Worm (Caenorhabditis elegans) whole organism, young adult: ENCODE measurements around the gene E02C12.12.

Experiments
- B0261.1 ChIP-seq: sonication (generic microtip); optimal IDR thresholded peaks from 2 replicates; lab custom pipeline; 2016; ENCODE audit warnings: mild to moderate bottlenecking, missing genetic modification characterization, moderate library complexity, missing compliant biosample characterization
- F22D6.2 ChIP-seq: sonication (generic microtip); optimal IDR thresholded peaks from 2 replicates; lab custom pipeline; 2016; ENCODE audit warnings: mild to moderate bottlenecking, missing genetic modification characterization, missing compliant biosample characterization
- F23B12.7 ChIP-seq: sonication (generic microtip); optimal IDR thresholded peaks from 2 replicates; lab custom pipeline; 2017; ENCODE audit warnings: missing genetic modification characterization, mild to moderate bottlenecking, missing compliant biosample characterization, antibody characterized with exemption, moderate library complexity; ENCODE audit not compliant: insufficient read depth
- F37B4.10 ChIP-seq: fragments of 200-800 bp; sonication (Bioruptor generic); IDR thresholded peaks from 2 replicates; pipeline ENCODE4 v1.3.6; 2022; ENCODE audit warnings: missing genetic modification characterization, missing compliant biosample characterization
- F52B5.7 ChIP-seq: sonication (generic microtip); optimal IDR thresholded peaks from 2 replicates; lab custom pipeline; 2016; ENCODE audit warnings: mild to moderate bottlenecking, missing genetic modification characterization, missing compliant biosample characterization
- K11D2.4 ChIP-seq: fragments of 200-800 bp; sonication (Bioruptor generic); IDR thresholded peaks from 2 replicates; pipeline ENCODE4 v1.3.6; 2022; ENCODE audit warnings: missing genetic modification reagents, missing genetic modification characterization, missing compliant biosample characterization
- T07F8.4 ChIP-seq: sonication (generic microtip); optimal IDR thresholded peaks from 2 replicates; lab custom pipeline; 2016; ENCODE audit warnings: mild to moderate bottlenecking, missing genetic modification characterization, moderate library complexity, missing compliant biosample characterization
- ZK185.1 ChIP-seq: sonication (generic microtip); optimal IDR thresholded peaks from 2 replicates; lab custom pipeline; 2016; ENCODE audit warnings: mild to moderate bottlenecking, missing genetic modification characterization, missing compliant biosample characterization; ENCODE audit not compliant: poor library complexity, severe bottlenecking
- akir-1 ChIP-seq: fragments of 200-800 bp; sonication (Bioruptor generic); optimal IDR thresholded peaks from 2 replicates; lab custom pipeline; 2018; ENCODE audit warnings: mild to moderate bottlenecking, missing genetic modification characterization, moderate library complexity, missing compliant biosample characterization
- aptf-3 ChIP-seq: fragments of 200-800 bp; sonication (Bioruptor generic); IDR thresholded peaks from 2 replicates; pipeline ENCODE4 v1.3.6; 2022; ENCODE audit warnings: missing genetic modification characterization, missing compliant biosample characterization
- athp-1 ChIP-seq: sonication (generic microtip); optimal IDR thresholded peaks from 2 replicates; lab custom pipeline; 2017; ENCODE audit warnings: mild to moderate bottlenecking, missing genetic modification characterization, missing compliant biosample characterization
- cebp-2 ChIP-seq: fragments of 200-800 bp; sonication (Bioruptor generic); IDR thresholded peaks from 2 replicates; pipeline ENCODE4 v1.3.6; 2022; ENCODE audit warnings: missing genetic modification characterization, missing compliant biosample characterization
- ceh-100 ChIP-seq: fragments of 200-800 bp; sonication (Bioruptor generic); IDR thresholded peaks from 2 replicates; pipeline ENCODE4 v1.3.6; 2022; ENCODE audit warnings: missing genetic modification reagents, missing genetic modification characterization, missing compliant biosample characterization
- ceh-27 ChIP-seq: fragments of 200-800 bp; sonication (Bioruptor generic); optimal IDR thresholded peaks from 2 replicates; lab custom pipeline; 2018; ENCODE audit warnings: mild to moderate bottlenecking, missing genetic modification characterization, moderate library complexity, missing compliant biosample characterization
- ceh-79 ChIP-seq: sonication (generic microtip); optimal IDR thresholded peaks from 2 replicates; lab custom pipeline; 2017; ENCODE audit warnings: mild to moderate bottlenecking, missing genetic modification characterization, missing compliant biosample characterization
- chd-7 ChIP-seq: sonication (generic microtip); optimal IDR thresholded peaks from 2 replicates; lab custom pipeline; 2016; ENCODE audit warnings: mild to moderate bottlenecking, missing genetic modification characterization, moderate library complexity, missing compliant biosample characterization
- dox-1 ChIP-seq: fragments of 200-800 bp; sonication (Bioruptor generic); IDR thresholded peaks from 2 replicates; pipeline ENCODE4 v1.3.6; 2022; ENCODE audit warnings: missing genetic modification reagents, missing genetic modification characterization, missing compliant biosample characterization
- egl-18 ChIP-seq: fragments of 200-800 bp; sonication (Bioruptor generic); IDR thresholded peaks from 2 replicates; pipeline ENCODE4 v1.3.6; 2022; ENCODE audit warnings: missing genetic modification reagents, missing genetic modification characterization, missing compliant biosample characterization
- ekl-4 ChIP-seq: fragments of 200-800 bp; sonication (Bioruptor generic); IDR thresholded peaks from 2 replicates; pipeline ENCODE4 v1.3.6; 2022; ENCODE audit warnings: missing genetic modification reagents, missing genetic modification characterization, missing compliant biosample characterization
- ets-4 ChIP-seq: fragments of 200-800 bp; sonication (Bioruptor generic); optimal IDR thresholded peaks from 2 replicates; lab custom pipeline; 2018; ENCODE audit warnings: mild to moderate bottlenecking, missing genetic modification characterization, missing compliant biosample characterization
- gei-17 ChIP-seq: fragments of 200-800 bp; sonication (Bioruptor generic); optimal IDR thresholded peaks from 2 replicates; lab custom pipeline; 2018; ENCODE audit warnings: mild to moderate bottlenecking, missing genetic modification characterization, missing compliant biosample characterization
- him-1 ChIP-seq: sonication (generic microtip); optimal IDR thresholded peaks from 2 replicates; lab custom pipeline; 2016; ENCODE audit warnings: missing genotype, missing genetic modification reagents, missing genetic modification characterization, missing compliant biosample characterization
- let-607 ChIP-seq, 2 experiments: fragments of 200-800 bp in 1 of 2; sonication (Bioruptor generic) in 1 of 2; sonication (generic microtip) in 1 of 2; optimal IDR thresholded peaks; 2 replicates each; lab custom pipeline; 2016 to 2018; ENCODE audit warnings: mild to moderate bottlenecking in 2 of 2, missing compliant biosample characterization in 2 of 2, missing genetic modification characterization in 2 of 2, moderate library complexity in 2 of 2, missing genotype in 1 of 2
- lin-35 ChIP-seq, 3 experiments: fragments of 150-350 bp in 2 of 3; sonication (generic microtip) in 1 of 3; optimal IDR thresholded peaks; 2 replicates each; lab custom pipeline; 2014 to 2018; ENCODE audit warnings: missing biosample characterization in 3 of 3, missing genetic modification characterization in 3 of 3, missing genetic modification reagents in 3 of 3
- lir-1 ChIP-seq: fragments of 200-800 bp; sonication (Bioruptor generic); conservative IDR thresholded peaks from 2 replicates; pipeline ENCODE4 v1.3.6; 2022; ENCODE audit warnings: missing genetic modification reagents, missing genetic modification characterization, missing compliant biosample characterization
- madf-10 ChIP-seq: sonication (generic microtip); optimal IDR thresholded peaks from 2 replicates; lab custom pipeline; 2016; ENCODE audit warnings: mild to moderate bottlenecking, missing genetic modification characterization, missing compliant biosample characterization
- madf-3 ChIP-seq: fragments of 200-800 bp; sonication (Bioruptor generic); IDR thresholded peaks from 2 replicates; pipeline ENCODE4 v1.3.6; 2022; ENCODE audit warnings: missing genetic modification reagents, missing genetic modification characterization, missing compliant biosample characterization
- madf-8 ChIP-seq: fragments of 200-800 bp; sonication (Bioruptor generic); conservative IDR thresholded peaks from 2 replicates; pipeline ENCODE4 v1.3.6; 2022; ENCODE audit warnings: missing genetic modification reagents, missing genetic modification characterization, missing compliant biosample characterization
- mcd-1 ChIP-seq: fragments of 200-800 bp; sonication (Bioruptor generic); IDR thresholded peaks from 2 replicates; pipeline ENCODE4 v1.3.6; 2022; ENCODE audit warnings: missing genetic modification reagents, missing genetic modification characterization, missing compliant biosample characterization
- nfyb-1 ChIP-seq: fragments of 200-800 bp; sonication (Bioruptor generic); IDR thresholded peaks from 2 replicates; pipeline ENCODE4 v1.3.6; 2022; ENCODE audit warnings: missing genetic modification reagents, missing genetic modification characterization, missing compliant biosample characterization
- nhr-27 ChIP-seq: fragments of 200-800 bp; sonication (Bioruptor generic); optimal IDR thresholded peaks from 2 replicates; lab custom pipeline; 2018; ENCODE audit warnings: mild to moderate bottlenecking, missing genetic modification characterization, moderate library complexity, missing compliant biosample characterization
- nhr-80 ChIP-seq: sonication (generic microtip); optimal IDR thresholded peaks from 2 replicates; lab custom pipeline; 2016; ENCODE audit warnings: missing genetic modification characterization, missing compliant biosample characterization
- nhr-90 ChIP-seq: sonication (generic microtip); optimal IDR thresholded peaks from 2 replicates; lab custom pipeline; 2016; ENCODE audit warnings: missing genotype, mild to moderate bottlenecking, missing genetic modification characterization, missing compliant biosample characterization
- pbrm-1 ChIP-seq: fragments of 200-800 bp; sonication (Bioruptor generic); IDR thresholded peaks from 2 replicates; pipeline ENCODE4 v1.3.6; 2022; ENCODE audit warnings: missing genetic modification reagents, missing genetic modification characterization, missing compliant biosample characterization
- repo-1 ChIP-seq: sonication (generic microtip); optimal IDR thresholded peaks from 2 replicates; lab custom pipeline; 2017; ENCODE audit warnings: mild to moderate bottlenecking, missing genetic modification characterization, missing compliant biosample characterization
- rpc-1 ChIP-seq, 2 experiments: fragments of 150-350 bp in 1 of 2; sonication (generic microtip) in 1 of 2; optimal IDR thresholded peaks; 2 replicates each; lab custom pipeline; 2014 to 2018; ENCODE audit warnings: missing biosample characterization in 1 of 2, missing genetic modification characterization in 1 of 2, missing genetic modification reagents in 1 of 2, missing genotype in 1 of 2
- sea-2 ChIP-seq: fragments of 200-800 bp; sonication (Bioruptor generic); IDR thresholded peaks from 2 replicates; pipeline ENCODE4 v1.3.6; 2022; ENCODE audit warnings: missing genetic modification characterization, missing compliant biosample characterization
- ztf-25 ChIP-seq: fragments of 200-800 bp; sonication (Bioruptor generic); IDR thresholded peaks from 2 replicates; pipeline ENCODE4 v1.3.6; 2022; ENCODE audit warnings: missing genetic modification reagents, missing genetic modification characterization, missing compliant biosample characterization
- ztf-26 ChIP-seq: sonication (generic microtip); optimal IDR thresholded peaks from 2 replicates; lab custom pipeline; 2017; ENCODE audit warnings: missing genetic modification characterization, missing compliant biosample characterization
- ztf-28 ChIP-seq: fragments of 200-800 bp; sonication (Bioruptor generic); IDR thresholded peaks from 2 replicates; pipeline ENCODE4 v1.3.6; 2022; ENCODE audit warnings: missing genetic modification reagents, missing genetic modification characterization, missing compliant biosample characterization

E02C12.12 gene

DNA sequence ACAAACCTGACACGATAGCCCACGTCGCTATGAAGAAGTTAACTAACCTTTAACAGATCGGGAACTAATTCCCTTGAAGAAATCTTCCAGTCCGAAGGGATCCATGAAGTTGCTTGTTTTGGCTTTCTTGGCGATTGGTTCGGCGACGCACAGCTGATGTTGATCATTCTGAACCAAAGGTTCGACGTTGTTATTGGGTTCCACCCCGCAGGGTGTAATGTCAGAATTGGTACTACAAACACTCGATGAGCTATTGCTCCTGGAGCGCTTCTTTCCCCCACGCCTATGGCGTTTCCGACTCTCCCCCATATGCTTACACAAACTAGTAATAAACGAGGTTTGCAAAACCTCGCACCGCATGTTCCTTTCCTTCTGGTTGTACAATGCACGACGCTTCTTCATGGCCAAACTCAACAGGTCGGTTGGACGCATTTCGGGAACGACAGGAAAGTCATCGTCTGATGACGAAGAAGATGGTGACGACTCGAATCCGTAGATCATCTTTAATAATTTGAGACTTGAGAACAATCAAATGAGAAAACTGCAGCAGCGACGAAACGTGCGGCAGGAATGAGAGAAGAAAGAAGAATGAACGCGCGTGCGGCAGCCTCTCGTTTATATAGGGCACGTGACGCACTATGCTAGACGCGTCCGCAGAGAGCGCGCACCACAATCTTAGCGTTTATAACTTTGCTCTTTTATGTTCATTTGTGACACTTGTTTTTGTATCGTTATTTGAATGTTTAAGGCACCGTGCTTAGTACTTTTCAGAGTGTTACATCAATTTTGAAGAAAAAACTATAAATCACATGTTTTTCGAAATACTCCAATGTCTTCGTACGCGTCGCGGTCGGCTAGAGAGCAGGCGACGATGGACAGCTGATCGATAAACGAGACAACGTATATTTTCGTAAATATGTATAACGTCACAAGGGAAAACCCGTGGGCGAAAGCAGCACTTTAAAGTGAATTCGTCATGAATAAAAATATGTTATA lies 38.2 kb downstream of the E02C12.12 start, which contains the start of gene tos-1 (continued):
- peak; percentile 53 for TF ChIP-seq ceh-79 (tag; lab: Kevin White, UChicago)
- peak; percentile 89 for TF ChIP-seq ZK185.1 (tag; lab: Kevin White, UChicago)
- TF ChIP-seq nhr-80 (tag; lab: Kevin White, UChicago), result peak; percentile 94
- TF ChIP-seq madf-3 (GFP tag; lab: Robert Waterston, UW), result peak; percentile 100
- peak; percentile 91 for TF ChIP-seq F23B12.7 (tag; lab: Kevin White, UChicago)
- TF ChIP-seq chd-7 (tag; lab: Kevin White, UChicago), result peak; percentile 98
- peak; percentile 29 for TF ChIP-seq ets-4
- peak; percentile 89 for TF ChIP-seq gei-17 (GFP tag; lab: Kevin White, UChicago)
- peak; percentile 96 for TF ChIP-seq repo-1 (tag; lab: Kevin White, UChicago)
- 0 out of 2 replicates have a peak, but pooled peaks have one; percentile 60 for TF ChIP-seq ztf-28 (GFP tag; lab: Robert Waterston, UW)
- peak; percentile 97 for TF ChIP-seq ekl-4 (GFP tag; lab: Robert Waterston, UW)
- TF ChIP-seq F22D6.2 (tag; lab: Kevin White, UChicago), result peak; percentile 87
- peak; percentile 82 for TF ChIP-seq nhr-27
- peak; percentile 81 for TF ChIP-seq F52B5.7 (tag; lab: Kevin White, UChicago)
- peak; percentile 66 for TF ChIP-seq ceh-100
- no peak for TF ChIP-seq rpc-1 (optimal IDR thresholded peaks at IDR 0.05; lab: Kevin White, UChicago)
- TF ChIP-seq rpc-1 (tag; optimal IDR thresholded peaks at IDR 0.05; lab: Kevin White, UChicago), result no peak
- peak; percentile 94 for TF ChIP-seq lir-1 (GFP tag; lab: Robert Waterston, UW)
- peak; percentile 88 for TF ChIP-seq mcd-1
- peak; percentile 95 for TF ChIP-seq ceh-27
- peak; percentile 43 for TF ChIP-seq B0261.1 (tag; lab: Kevin White, UChicago)
- TF ChIP-seq nfyb-1 (GFP tag; lab: Robert Waterston, UW), result peak; percentile 96
- peak; percentile 99 for TF ChIP-seq ztf-26 (tag; lab: Kevin White, UChicago)
- no peak for TF ChIP-seq him-1 (tag; lab: Kevin White, UChicago)
- TF ChIP-seq egl-18 (GFP tag; lab: Robert Waterston, UW), result peak; percentile 90
- peak; percentile 21 for TF ChIP-seq T07F8.4 (tag; lab: Kevin White, UChicago)
- TF ChIP-seq aptf-3 (GFP tag; lab: Robert Waterston, UW), result no peak
- peak; percentile 67; the same call in 1 of the 2 replicates for TF ChIP-seq sea-2
- no peak; the same call in 1 of the 2 replicates for TF ChIP-seq cebp-2 (GFP tag; lab: Robert Waterston, UW)
- peak; percentile 92 for TF ChIP-seq nhr-90 (tag; lab: Kevin White, UChicago)
- TF ChIP-seq ztf-25 (GFP tag; lab: Robert Waterston, UW), result 0 out of 2 replicates have a peak, but pooled peaks have one; percentile 52
- TF ChIP-seq F37B4.10 (GFP tag; lab: Robert Waterston, UW), result 0 out of 2 replicates have a peak, but pooled peaks have one; percentile 63
- peak; percentile 89 to 90 for TF ChIP-seq let-607 (tag; optimal IDR thresholded peaks at IDR 0.05; lab: Kevin White, UChicago)
- TF ChIP-seq akir-1 (GFP tag; lab: Kevin White, UChicago), result peak; percentile 4
- peak; percentile 98 for TF ChIP-seq athp-1
- peak; percentile 96 for TF ChIP-seq madf-10
- peak; percentile 95 for TF ChIP-seq dox-1
- peak; percentile 98 for TF ChIP-seq pbrm-1 (GFP tag; lab: Robert Waterston, UW)
- peak in 2 of 3 experiments; percentile 80 to 85 for TF ChIP-seq lin-35 (GFP tag; optimal IDR thresholded peaks at IDR 0.05; lab: Kevin White, UChicago)
- TF ChIP-seq madf-8 (GFP tag; lab: Robert Waterston, UW), result 0 out of 2 replicates have a peak, but pooled peaks have one; percentile 14
- peak; percentile 97 for TF ChIP-seq K11D2.4 (GFP tag; lab: Robert Waterston, UW)
- TF ChIP-seq, all 124 proteins: peak for 91
